Fruit fly (Drosophila melanogaster) whole organism, embryonic: ENCODE measurements around the gene Arl6IP1.

Source experiments
- CG1024 ChIP-seq: fragments of 200-800 bp; sonication (Bioruptor generic); IDR thresholded peaks from 2 replicates; pipeline ENCODE4 v1.3.6; 2022; ENCODE audit warnings: missing biosample characterization, missing genetic modification characterization
- CG10979 ChIP-seq: fragments of 200-800 bp; sonication (Bioruptor generic); optimal IDR thresholded peaks from 2 replicates; lab custom pipeline; 2018; ENCODE audit warnings: missing biosample characterization, mild to moderate bottlenecking, missing genetic modification characterization, moderate library complexity
- CG11695 ChIP-seq: fragments of 200-800 bp; sonication (Bioruptor generic); IDR thresholded peaks from 3 replicates; pipeline ENCODE4 v1.3.6; 2022; ENCODE audit warnings: missing biosample characterization, missing genetic modification characterization
- CG13287 ChIP-seq: fragments of 200-800 bp; sonication (Bioruptor generic); IDR thresholded peaks from 2 replicates; pipeline ENCODE4 v1.3.6; 2022; ENCODE audit warnings: missing biosample characterization, missing genetic modification characterization; ENCODE audit not compliant: partially characterized antibody
- CG14441 ChIP-seq: fragments of 200-800 bp; sonication (Bioruptor generic); IDR thresholded peaks from 2 replicates; pipeline ENCODE4 v1.3.6; 2022; ENCODE audit warnings: missing biosample characterization, missing genetic modification characterization
- CG17361 ChIP-seq: fragments of 200-800 bp; sonication (Bioruptor generic); IDR thresholded peaks from 3 replicates; pipeline ENCODE4 v1.3.6; 2022; ENCODE audit warnings: missing biosample characterization, missing genetic modification characterization
- CG1792 ChIP-seq: fragments of 200-800 bp; sonication (Bioruptor generic); optimal IDR thresholded peaks from 2 replicates; lab custom pipeline; 2016; ENCODE audit warnings: missing biosample characterization, missing genetic modification characterization
- CG2202 ChIP-seq: fragments of 200-800 bp; sonication (Bioruptor generic); optimal IDR thresholded peaks from 2 replicates; lab custom pipeline; 2018; ENCODE audit warnings: missing biosample characterization, mild to moderate bottlenecking, missing genetic modification characterization
- CG34224 ChIP-seq: fragments of 200-800 bp; sonication (Bioruptor generic); IDR thresholded peaks from 3 replicates; pipeline ENCODE4 v1.3.6; 2022; ENCODE audit warnings: missing biosample characterization, missing genetic modification characterization; ENCODE audit not compliant: partially characterized antibody
- CG34422 ChIP-seq: fragments of 200-800 bp; sonication (Bioruptor generic); IDR thresholded peaks from 3 replicates; pipeline ENCODE4 v1.3.6; 2022; ENCODE audit warnings: missing biosample characterization, missing genetic modification characterization
- CG3838 ChIP-seq: fragments of 200-800 bp; sonication (Bioruptor generic); optimal IDR thresholded peaks from 3 replicates; lab custom pipeline; 2016; ENCODE audit warnings: missing biosample characterization, missing genetic modification characterization
- CG6765 ChIP-seq: fragments of 200-800 bp; sonication (Bioruptor generic); optimal IDR thresholded peaks from 3 replicates; lab custom pipeline; 2017; ENCODE audit warnings: missing biosample characterization, mild to moderate bottlenecking, missing genetic modification characterization
- CG9727 ChIP-seq: fragments of 200-800 bp; sonication (Bioruptor generic); optimal IDR thresholded peaks from 3 replicates; lab custom pipeline; 2017; ENCODE audit warnings: missing biosample characterization, mild to moderate bottlenecking, missing genetic modification characterization
- CG9932 ChIP-seq: fragments of 200-800 bp; sonication (Bioruptor generic); IDR thresholded peaks from 2 replicates; pipeline ENCODE4 v1.3.6; 2022; ENCODE audit warnings: missing biosample characterization, missing genetic modification characterization
- Dip3 ChIP-seq: fragments of 200-800 bp; sonication (Bioruptor generic); optimal IDR thresholded peaks from 3 replicates; lab custom pipeline; 2016; ENCODE audit warnings: missing biosample characterization, missing genetic modification characterization
- Doc3 ChIP-seq: fragments of 200-800 bp; sonication (Bioruptor generic); IDR thresholded peaks from 3 replicates; pipeline ENCODE4 v1.3.6; 2022; ENCODE audit warnings: missing biosample characterization, missing genetic modification characterization; ENCODE audit not compliant: partially characterized antibody
- HLH3B ChIP-seq: fragments of 200-800 bp; sonication (Bioruptor generic); IDR thresholded peaks from 2 replicates; pipeline ENCODE4 v1.3.6; 2022; ENCODE audit warnings: missing biosample characterization, missing genetic modification characterization
- Hr3 ChIP-seq: fragments of 200-800 bp; sonication (Bioruptor generic); optimal IDR thresholded peaks from 3 replicates; lab custom pipeline; 2016; ENCODE audit warnings: missing biosample characterization, missing genetic modification characterization
- Nf-YA ChIP-seq: fragments of 200-800 bp; sonication (Bioruptor generic); IDR thresholded peaks from 2 replicates; pipeline ENCODE4 v1.3.6; 2022; ENCODE audit warnings: missing biosample characterization, missing genetic modification characterization
- PHDP ChIP-seq: fragments of 200-800 bp; sonication (Bioruptor generic); optimal IDR thresholded peaks from 3 replicates; lab custom pipeline; 2018; ENCODE audit warnings: missing biosample characterization, mild to moderate bottlenecking, missing genetic modification characterization, moderate library complexity
- Rfx ChIP-seq: fragments of 200-800 bp; sonication (Bioruptor generic); IDR thresholded peaks from 2 replicates; pipeline ENCODE4 v1.3.6; 2022; ENCODE audit warnings: missing biosample characterization, missing genetic modification characterization
- Side ChIP-seq: fragments of 200-800 bp; sonication (Bioruptor generic); optimal IDR thresholded peaks from 2 replicates; lab custom pipeline; 2016; ENCODE audit warnings: missing biosample characterization, missing genetic modification characterization
- Sry-δ ChIP-seq: fragments of 200-800 bp; sonication (Bioruptor generic); optimal IDR thresholded peaks from 2 replicates; lab custom pipeline; 2016; ENCODE audit warnings: missing biosample characterization, missing genetic modification characterization
- Stat92E ChIP-seq, 3 experiments: fragments of >200 bp in 2 of 3; fragments of 200-800 bp in 1 of 3; sonication (Bioruptor generic) in 1 of 3; optimal IDR thresholded peaks; 2 replicates each; lab custom pipeline; 2017 to 2019; ENCODE audit warnings: missing biosample characterization in 3 of 3, missing genetic modification characterization in 3 of 3, mild to moderate bottlenecking in 1 of 3, moderate library complexity in 1 of 3
- amos ChIP-seq: fragments of 200-800 bp; sonication (Bioruptor generic); IDR thresholded peaks from 2 replicates; pipeline ENCODE4 v1.3.6; 2022; ENCODE audit warnings: missing biosample characterization, missing genetic modification characterization; ENCODE audit not compliant: partially characterized antibody
- chm ChIP-seq: fragments of 200-800 bp; sonication (Bioruptor generic); IDR thresholded peaks from 2 replicates; pipeline ENCODE4 v1.3.6; 2022; ENCODE audit warnings: missing biosample characterization, missing genetic modification characterization
- dati ChIP-seq: fragments of 200-800 bp; sonication (Bioruptor generic); IDR thresholded peaks from 2 replicates; pipeline ENCODE4 v1.3.6; 2022; ENCODE audit warnings: missing biosample characterization, missing genetic modification characterization
- disco-r ChIP-seq: fragments of 200-800 bp; sonication (Bioruptor generic); optimal IDR thresholded peaks from 2 replicates; lab custom pipeline; 2016; ENCODE audit warnings: missing biosample characterization, missing genetic modification characterization
- dmrt99B ChIP-seq: fragments of 200-800 bp; sonication (Bioruptor generic); optimal IDR thresholded peaks from 2 replicates; lab custom pipeline; 2018; ENCODE audit warnings: missing biosample characterization, mild to moderate bottlenecking, missing genetic modification characterization, moderate library complexity
- dysf ChIP-seq: fragments of 200-800 bp; sonication (Bioruptor generic); IDR thresholded peaks from 3 replicates; pipeline ENCODE4 v1.3.6; 2022; ENCODE audit warnings: missing biosample characterization, missing genetic modification characterization
- en ChIP-seq: fragments of 200-800 bp; sonication (Bioruptor generic); optimal IDR thresholded peaks from 2 replicates; lab custom pipeline; 2016; ENCODE audit warnings: missing biosample characterization, missing genetic modification characterization
- eyg ChIP-seq: fragments of 200-800 bp; sonication (Bioruptor generic); optimal IDR thresholded peaks from 3 replicates; lab custom pipeline; 2016; ENCODE audit warnings: missing biosample characterization, missing genetic modification characterization
- gce ChIP-seq: fragments of 200-800 bp; sonication (Bioruptor generic); IDR thresholded peaks from 3 replicates; pipeline ENCODE4 v1.3.6; 2022; ENCODE audit warnings: missing biosample characterization, missing genetic modification characterization
- gem ChIP-seq: fragments of 200-800 bp; sonication (Bioruptor generic); optimal IDR thresholded peaks from 2 replicates; lab custom pipeline; 2019; ENCODE audit warnings: missing biosample characterization, mild to moderate bottlenecking, missing genetic modification characterization, moderate library complexity
- jigr1 ChIP-seq: fragments of 200-800 bp; sonication (Bioruptor generic); IDR thresholded peaks from 3 replicates; pipeline ENCODE4 v1.3.6; 2022; ENCODE audit warnings: missing biosample characterization, missing genetic modification characterization
- jing ChIP-seq: fragments of 200-800 bp; sonication (Bioruptor generic); optimal IDR thresholded peaks from 2 replicates; lab custom pipeline; 2018; ENCODE audit warnings: missing biosample characterization, mild to moderate bottlenecking, missing genetic modification characterization
- knrl ChIP-seq: fragments of 200-800 bp; sonication (Bioruptor generic); IDR thresholded peaks from 3 replicates; pipeline ENCODE4 v1.3.6; 2022; ENCODE audit warnings: missing biosample characterization, missing genetic modification characterization; ENCODE audit not compliant: partially characterized antibody
- nau ChIP-seq: fragments of 200-800 bp; sonication (Bioruptor generic); optimal IDR thresholded peaks from 3 replicates; lab custom pipeline; 2017; ENCODE audit warnings: missing biosample characterization, mild to moderate bottlenecking, missing genetic modification characterization, missing genetic modification reagents
- ranshi ChIP-seq: fragments of 200-800 bp; sonication (Bioruptor generic); IDR thresholded peaks from 2 replicates; pipeline ENCODE4 v1.3.6; 2022; ENCODE audit warnings: missing biosample characterization, missing genetic modification characterization
- ro ChIP-seq: fragments of 200-800 bp; sonication (Bioruptor generic); IDR thresholded peaks from 2 replicates; pipeline ENCODE4 v1.3.6; 2022; ENCODE audit warnings: missing biosample characterization, missing genetic modification characterization
- sens-2 ChIP-seq: fragments of 200-800 bp; sonication (Bioruptor generic); IDR thresholded peaks from 2 replicates; pipeline ENCODE4 v1.3.6; 2022; ENCODE audit warnings: missing biosample characterization, missing genetic modification characterization
- ssp ChIP-seq: fragments of 200-800 bp; sonication (Bioruptor generic); IDR thresholded peaks from 2 replicates; pipeline ENCODE4 v1.3.6; 2022; ENCODE audit warnings: missing biosample characterization, missing genetic modification characterization
- zen2 ChIP-seq: fragments of 200-800 bp; sonication (Bioruptor generic); IDR thresholded peaks from 3 replicates; pipeline ENCODE4 v1.3.6; 2022; ENCODE audit warnings: missing biosample characterization, missing genetic modification characterization; ENCODE audit not compliant: partially characterized antibody

Gene Arl6IP1

DNA sequence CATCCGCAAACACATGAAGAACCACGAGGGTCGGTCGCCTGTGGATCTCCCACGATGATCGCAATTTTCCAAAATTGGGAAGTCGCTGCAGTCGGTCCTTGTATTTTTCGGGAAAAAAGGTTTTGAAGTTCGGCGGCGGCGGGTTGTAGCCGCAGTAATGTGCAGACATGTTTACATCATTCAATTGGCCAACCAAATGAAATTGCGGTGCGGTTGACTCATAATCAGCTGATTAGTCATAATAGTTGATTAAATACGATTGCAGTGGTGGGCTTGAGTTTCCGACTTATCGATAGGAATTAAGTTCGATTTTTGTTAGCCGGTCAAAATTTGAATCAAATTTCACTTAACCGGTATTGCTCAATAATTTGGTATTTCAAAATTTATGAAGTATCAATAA is 8.7 kb downstream of the Arl6IP1 start, which contains the start of gene CG14907 (continued):
- TF ChIP-seq ranshi (no peak), sens-2 (no peak), CG34422 (GFP tag; lab: Robert Waterston, UW) (no peak), Dip3 (GFP tag; lab: Kevin White, UChicago) (no peak), disco-r (GFP tag; lab: Kevin White, UChicago) (no peak), dmrt99B (tag; lab: Kevin White, UChicago) (no peak), Side (GFP tag; lab: Kevin White, UChicago) (peak; percentile 1), eyg (GFP tag; lab: Kevin White, UChicago) (no peak), dysf (no peak), CG14441 (GFP tag; lab: Robert Waterston, UW) (no peak), chm (0 out of 2 replicates have a peak, but pooled peaks have one; percentile 35), Rfx (GFP tag; lab: Robert Waterston, UW) (peak; percentile 25; the same call in 1 of the 2 replicates), CG34224 (GFP tag; lab: Robert Waterston, UW) (peak; percentile 69), CG11695 (GFP tag; lab: Robert Waterston, UW) (no peak), CG2202 (tag; lab: Kevin White, UChicago) (no peak), jigr1 (no peak), ssp (0 out of 2 replicates have a peak, but pooled peaks have one; percentile 23), CG1792 (no peak), Hr3 (GFP tag; lab: Kevin White, UChicago) (no peak), PHDP (tag; lab: Kevin White, UChicago) (peak; percentile 7), Nf-YA (GFP tag; lab: Robert Waterston, UW) (0 out of 2 replicates have a peak, but pooled peaks have one; percentile 14), CG17361 (GFP tag; lab: Robert Waterston, UW) (no peak), Doc3 (GFP tag; lab: Robert Waterston, UW) (peak; percentile 55; the same call in 2 of the 3 replicates), Stat92E (GFP tag; optimal IDR thresholded peaks at IDR 0.05; lab: Kevin White, UChicago) (no peak), gem (tag; lab: Kevin White, UChicago) (no peak), HLH3B (GFP tag; lab: Robert Waterston, UW) (no peak), zen2 (GFP tag; lab: Robert Waterston, UW) (peak; percentile 56; the same call in 1 of the 3 replicates), CG3838 (GFP tag; lab: Kevin White, UChicago) (no peak), amos (GFP tag; lab: Robert Waterston, UW) (peak; percentile 63; the same call in 1 of the 2 replicates), CG9932 (no peak), CG6765 (GFP tag; lab: Kevin White, UChicago) (no peak), CG1024 (no peak), gce (GFP tag; lab: Robert Waterston, UW) (no peak), nau (GFP tag; lab: Kevin White, UChicago) (no peak), CG9727 (GFP tag; lab: Kevin White, UChicago) (no peak), dati (GFP tag; lab: Robert Waterston, UW) (no peak), ro (GFP tag; lab: Robert Waterston, UW) (no peak), Sry-δ (GFP tag; lab: Kevin White, UChicago) (peak; percentile 71), CG10979 (tag; lab: Kevin White, UChicago) (no peak), knrl (peak; percentile 43; the same call in 2 of the 3 replicates), jing (GFP tag; lab: Kevin White, UChicago) (no peak), CG13287 (GFP tag; lab: Robert Waterston, UW) (peak; percentile 82), en (GFP tag; lab: Kevin White, UChicago) (no peak)
